Fruit fly (Drosophila melanogaster) whole organism, embryonic: ENCODE measurements around the gene CG34429.

ENCODE experiments used
- BtbVII ChIP-seq: fragments of 200-800 bp; sonication (Bioruptor generic); optimal IDR thresholded peaks from 3 replicates; lab custom pipeline; 2017; ENCODE audit warnings: missing biosample characterization, mild to moderate bottlenecking, missing genetic modification characterization
- CG1024 ChIP-seq: fragments of 200-800 bp; sonication (Bioruptor generic); IDR thresholded peaks from 2 replicates; pipeline ENCODE4 v1.3.6; 2022; ENCODE audit warnings: missing biosample characterization, missing genetic modification characterization
- CG10959 ChIP-seq: fragments of 200-800 bp; sonication (Bioruptor generic); IDR thresholded peaks from 2 replicates; pipeline ENCODE4 v1.3.6; 2022; ENCODE audit warnings: missing biosample characterization, missing genetic modification characterization
- CG11398 ChIP-seq: fragments of 200-800 bp; sonication (Bioruptor generic); optimal IDR thresholded peaks from 2 replicates; lab custom pipeline; 2016; ENCODE audit warnings: missing biosample characterization, missing genetic modification characterization
- CG13287 ChIP-seq: fragments of 200-800 bp; sonication (Bioruptor generic); IDR thresholded peaks from 2 replicates; pipeline ENCODE4 v1.3.6; 2022; ENCODE audit warnings: missing biosample characterization, missing genetic modification characterization; ENCODE audit not compliant: partially characterized antibody
- CG13624 ChIP-seq: fragments of 200-800 bp; sonication (Bioruptor generic); optimal IDR thresholded peaks from 2 replicates; lab custom pipeline; 2016; ENCODE audit warnings: missing biosample characterization, missing genetic modification characterization
- CG14014 ChIP-seq: fragments of 200-800 bp; sonication (Bioruptor generic); IDR thresholded peaks from 2 replicates; pipeline ENCODE4 v1.3.6; 2022; ENCODE audit warnings: missing biosample characterization, missing genetic modification characterization
- CG15479 ChIP-seq: fragments of 200-800 bp; sonication (Bioruptor generic); optimal IDR thresholded peaks from 3 replicates; lab custom pipeline; 2019; ENCODE audit warnings: missing biosample characterization, mild to moderate bottlenecking, missing genetic modification characterization, moderate library complexity
- CG16779 ChIP-seq: fragments of 200-800 bp; sonication (Bioruptor generic); IDR thresholded peaks from 2 replicates; pipeline ENCODE4 v1.3.6; 2022; ENCODE audit warnings: missing biosample characterization, missing genetic modification characterization
- CG16813 ChIP-seq: fragments of 200-800 bp; sonication (Bioruptor generic); IDR thresholded peaks from 3 replicates; pipeline ENCODE4 v1.3.6; 2022; ENCODE audit warnings: missing biosample characterization, missing genetic modification characterization; ENCODE audit not compliant: partially characterized antibody
- CG17829 ChIP-seq: fragments of 200-800 bp; optimal IDR thresholded peaks from 2 replicates; lab custom pipeline; 2019; ENCODE audit warnings: missing biosample characterization, mild to moderate bottlenecking, missing genetic modification characterization, moderate library complexity
- CG18011 ChIP-seq: fragments of 200-800 bp; sonication (Bioruptor generic); optimal IDR thresholded peaks from 2 replicates; lab custom pipeline; 2017; ENCODE audit warnings: missing biosample characterization, missing genetic modification characterization, mild to moderate bottlenecking, moderate library complexity, missing genotype
- CG1832 ChIP-seq: fragments of 200-800 bp; sonication (Bioruptor generic); optimal IDR thresholded peaks from 2 replicates; lab custom pipeline; 2017; ENCODE audit warnings: missing biosample characterization, mild to moderate bottlenecking, missing genetic modification characterization, inconsistent platforms
- CG2120 ChIP-seq: fragments of 200-800 bp; sonication (Bioruptor generic); optimal IDR thresholded peaks from 3 replicates; lab custom pipeline; 2016; ENCODE audit warnings: missing biosample characterization, missing genetic modification characterization
- CG2889 ChIP-seq: fragments of 200-800 bp; sonication (Bioruptor generic); IDR thresholded peaks from 3 replicates; pipeline ENCODE4 v1.3.6; 2022; ENCODE audit warnings: missing biosample characterization, missing genetic modification characterization
- CG33557 ChIP-seq: fragments of 200-800 bp; sonication (Bioruptor generic); optimal IDR thresholded peaks from 2 replicates; lab custom pipeline; 2019; ENCODE audit warnings: missing biosample characterization, mild to moderate bottlenecking, missing genetic modification characterization, moderate library complexity
- CG34376 ChIP-seq: fragments of 200-800 bp; sonication (Bioruptor generic); optimal IDR thresholded peaks from 2 replicates; lab custom pipeline; 2018; ENCODE audit warnings: missing biosample characterization, mild to moderate bottlenecking, missing genetic modification characterization
- CG3847 ChIP-seq: fragments of 200-800 bp; sonication (Bioruptor generic); IDR thresholded peaks from 2 replicates; pipeline ENCODE4 v1.3.6; 2022; ENCODE audit warnings: missing biosample characterization, missing genetic modification characterization
- CG42726 ChIP-seq: fragments of 200-800 bp; sonication (Bioruptor generic); IDR thresholded peaks from 2 replicates; pipeline ENCODE4 v1.3.6; 2022; ENCODE audit warnings: missing biosample characterization, missing genetic modification characterization; ENCODE audit not compliant: partially characterized antibody
- CG4328 ChIP-seq: fragments of 200-800 bp; sonication (Bioruptor generic); optimal IDR thresholded peaks from 3 replicates; lab custom pipeline; 2017; ENCODE audit warnings: missing biosample characterization, missing genetic modification reagents, missing genetic modification characterization
- CG43689 ChIP-seq: fragments of 200-800 bp; sonication (Bioruptor generic); IDR thresholded peaks from 2 replicates; pipeline ENCODE4 v1.3.6; 2022; ENCODE audit warnings: missing biosample characterization, missing genetic modification characterization
- CG8359 ChIP-seq: fragments of 200-800 bp; sonication (Bioruptor generic); optimal IDR thresholded peaks from 2 replicates; lab custom pipeline; 2017; ENCODE audit warnings: missing biosample characterization, mild to moderate bottlenecking, missing genetic modification characterization, borderline replicate concordance
- CHES-1-like ChIP-seq: fragments of 200-800 bp; sonication (Bioruptor generic); optimal IDR thresholded peaks from 2 replicates; lab custom pipeline; 2016; ENCODE audit warnings: missing biosample characterization, missing genetic modification characterization
- Deaf1 ChIP-seq: fragments of 200-800 bp; optimal IDR thresholded peaks from 3 replicates; lab custom pipeline; 2019; ENCODE audit warnings: missing biosample characterization, mild to moderate bottlenecking, missing genetic modification characterization, moderate library complexity
- Ets65A ChIP-seq: fragments of 200-800 bp; sonication (Bioruptor generic); peaks from one replicate; lab custom pipeline; 2016; ENCODE audit warnings: missing biosample characterization, missing genetic modification characterization
- Fer3 ChIP-seq: fragments of 200-800 bp; sonication (Bioruptor generic); optimal IDR thresholded peaks from 2 replicates; lab custom pipeline; 2018; ENCODE audit warnings: missing biosample characterization, mild to moderate bottlenecking, missing genetic modification characterization, moderate library complexity
- HLH54F ChIP-seq: fragments of 200-800 bp; sonication (Bioruptor generic); optimal IDR thresholded peaks from 3 replicates; lab custom pipeline; 2016; ENCODE audit warnings: missing biosample characterization, missing genetic modification characterization
- Hey ChIP-seq: fragments of 200-800 bp; sonication (Bioruptor generic); optimal IDR thresholded peaks from 3 replicates; lab custom pipeline; 2018; ENCODE audit warnings: missing biosample characterization, mild to moderate bottlenecking, missing genetic modification characterization
- Hr51 ChIP-seq, 2 experiments: fragments of 200-800 bp; sonication (Bioruptor generic); optimal IDR thresholded peaks; 2 replicates in 1 of 2; 3 replicates in 1 of 2; lab custom pipeline; 2016 to 2018; ENCODE audit warnings: missing biosample characterization in 2 of 2, missing genetic modification characterization in 2 of 2, mild to moderate bottlenecking in 1 of 2, moderate library complexity in 1 of 2
- MBD-R2 ChIP-seq: fragments of 200-800 bp; sonication (Bioruptor generic); IDR thresholded peaks from 2 replicates; pipeline ENCODE4 v1.3.6; 2022; ENCODE audit warnings: missing biosample characterization, missing genetic modification characterization
- Myb ChIP-seq: fragments of 200-800 bp; sonication (Bioruptor generic); optimal IDR thresholded peaks from 2 replicates; lab custom pipeline; 2016; ENCODE audit warnings: missing biosample characterization, missing genetic modification characterization
- TFAM ChIP-seq: fragments of 200-800 bp; sonication (Bioruptor generic); optimal IDR thresholded peaks from 2 replicates; lab custom pipeline; 2017; ENCODE audit warnings: missing biosample characterization, missing genetic modification characterization, inconsistent platforms
- Usf ChIP-seq: fragments of 200-800 bp; sonication (Bioruptor generic); optimal IDR thresholded peaks from 2 replicates; lab custom pipeline; 2017; ENCODE audit warnings: missing genotype, missing biosample characterization, missing genetic modification characterization
- amos ChIP-seq: fragments of 200-800 bp; sonication (Bioruptor generic); IDR thresholded peaks from 2 replicates; pipeline ENCODE4 v1.3.6; 2022; ENCODE audit warnings: missing biosample characterization, missing genetic modification characterization; ENCODE audit not compliant: partially characterized antibody
- crc ChIP-seq: fragments of 200-800 bp; sonication (Bioruptor generic); optimal IDR thresholded peaks from 2 replicates; lab custom pipeline; 2016; ENCODE audit warnings: missing biosample characterization, missing genetic modification characterization
- dati ChIP-seq: fragments of 200-800 bp; sonication (Bioruptor generic); IDR thresholded peaks from 2 replicates; pipeline ENCODE4 v1.3.6; 2022; ENCODE audit warnings: missing biosample characterization, missing genetic modification characterization
- dysf ChIP-seq: fragments of 200-800 bp; sonication (Bioruptor generic); IDR thresholded peaks from 3 replicates; pipeline ENCODE4 v1.3.6; 2022; ENCODE audit warnings: missing biosample characterization, missing genetic modification characterization
- grau ChIP-seq: fragments of 200-800 bp; optimal IDR thresholded peaks from 3 replicates; lab custom pipeline; 2019; ENCODE audit warnings: missing biosample characterization, mild to moderate bottlenecking, missing genetic modification characterization, moderate library complexity
- hb ChIP-seq: fragments of 200-800 bp; sonication (Bioruptor generic); IDR thresholded peaks from 3 replicates; pipeline ENCODE4 v1.3.6; 2022; ENCODE audit warnings: missing biosample characterization, missing genetic modification characterization; ENCODE audit not compliant: partially characterized antibody
- ind ChIP-seq: fragments of 200-800 bp; sonication (Bioruptor generic); optimal IDR thresholded peaks from 3 replicates; lab custom pipeline; 2016; ENCODE audit warnings: missing biosample characterization, missing genetic modification characterization
- kni ChIP-seq: fragments of 200-800 bp; sonication (Bioruptor generic); optimal IDR thresholded peaks from 3 replicates; lab custom pipeline; 2017; ENCODE audit warnings: mild to moderate bottlenecking, missing biosample characterization, missing genetic modification reagents, missing genetic modification characterization
- lov ChIP-seq, 2 experiments: fragments of 200-800 bp in 1 of 2; fragments of >200 bp in 1 of 2; sonication (Bioruptor generic) in 1 of 2; IDR thresholded peaks in 1 of 2; optimal IDR thresholded peaks in 1 of 2; 2 replicates in 1 of 2; 3 replicates in 1 of 2; pipeline versions ENCODE4 v1.3.6 to Lab custom; 2017 to 2022; ENCODE audit warnings: missing biosample characterization in 1 of 2, missing genetic modification characterization in 1 of 2
- nmo ChIP-seq: fragments of 200-800 bp; sonication (Bioruptor generic); optimal IDR thresholded peaks from 2 replicates; lab custom pipeline; 2018; ENCODE audit warnings: missing biosample characterization, mild to moderate bottlenecking, missing genetic modification characterization, moderate library complexity
- peb ChIP-seq: fragments of 200-800 bp; sonication (Bioruptor generic); IDR thresholded peaks from 2 replicates; pipeline ENCODE4 v1.3.6; 2022; ENCODE audit warnings: missing biosample characterization, missing genetic modification characterization
- pnt ChIP-seq: fragments of 200-800 bp; sonication (Bioruptor generic); optimal IDR thresholded peaks from 3 replicates; lab custom pipeline; 2016; ENCODE audit warnings: missing biosample characterization, missing genetic modification characterization
- trem ChIP-seq: fragments of 200-800 bp; optimal IDR thresholded peaks from 3 replicates; lab custom pipeline; 2019; ENCODE audit warnings: missing biosample characterization, mild to moderate bottlenecking, missing genetic modification characterization, moderate library complexity
- ttk ChIP-seq: fragments of 200-800 bp; sonication (Bioruptor generic); IDR thresholded peaks from 2 replicates; pipeline ENCODE4 v2.1.2; 2022; ENCODE audit warnings: missing biosample characterization, missing genetic modification characterization
- zf30C ChIP-seq: fragments of 200-800 bp; sonication (Bioruptor generic); optimal IDR thresholded peaks from 3 replicates; lab custom pipeline; 2018; ENCODE audit warnings: missing biosample characterization, mild to moderate bottlenecking, missing genetic modification characterization

The CG34429 gene

dm6 chr3L:13022854-13023560, 39.8 kb upstream of the CG34429 start, which contains the start of gene RpS12 (continued):
- peak; percentile 82 for TF ChIP-seq hb (GFP tag; lab: Robert Waterston, UW)
- TF ChIP-seq CG3847 (GFP tag; lab: Robert Waterston, UW), result peak; percentile 76
- no peak for TF ChIP-seq CG1832 (GFP tag; lab: Kevin White, UChicago)
- TF ChIP-seq CG42726 (GFP tag; lab: Robert Waterston, UW), result peak; percentile 86
- peak; percentile 27 for TF ChIP-seq TFAM (GFP tag; lab: Kevin White, UChicago)
- peak; percentile 22 for TF ChIP-seq kni
- peak; percentile 64 for TF ChIP-seq pnt (GFP tag; lab: Kevin White, UChicago)
- TF ChIP-seq Ets65A, result peak; percentile 99
- TF ChIP-seq Fer3 (tag; lab: Kevin White, UChicago), result peak; percentile 84
- TF ChIP-seq HLH54F (GFP tag; lab: Kevin White, UChicago), result peak; percentile 73
- no peak for TF ChIP-seq lov (optimal IDR thresholded peaks at IDR 0.05; lab: Kevin White, UChicago)
- peak; percentile 88 for TF ChIP-seq lov (GFP tag; IDR thresholded peaks at IDR 0.05; lab: Robert Waterston, UW)
- TF ChIP-seq Myb (GFP tag; lab: Kevin White, UChicago), result peak; percentile 45
- TF ChIP-seq CG16779, result peak; percentile 69
- peak; percentile 68 for TF ChIP-seq grau (tag; lab: Kevin White, UChicago)
- peak; percentile 76 for TF ChIP-seq CG11398
- TF ChIP-seq CG14014 (GFP tag; lab: Robert Waterston, UW), result peak; percentile 79
- TF ChIP-seq CG8359 (GFP tag; lab: Kevin White, UChicago), result peak; percentile 55
- TF ChIP-seq amos (GFP tag; lab: Robert Waterston, UW), result peak; percentile 90
- TF ChIP-seq peb (GFP tag; lab: Robert Waterston, UW), result 0 out of 2 replicates have a peak, but pooled peaks have one; percentile 21
- peak; percentile 88 for TF ChIP-seq CG34376 (GFP tag; lab: Kevin White, UChicago)
- peak; percentile 69 for TF ChIP-seq ttk
- peak; percentile 66 for TF ChIP-seq crc
- peak; percentile 55; the same call in 1 of the 2 replicates for TF ChIP-seq CG10959 (GFP tag; lab: Robert Waterston, UW)
- TF ChIP-seq MBD-R2 (GFP tag; lab: Robert Waterston, UW), result peak; percentile 43; the same call in 1 of the 2 replicates
- peak; percentile 67 for TF ChIP-seq CG18011 (GFP tag; lab: Kevin White, UChicago)
- TF ChIP-seq zf30C (GFP tag; lab: Kevin White, UChicago), result no peak
- TF ChIP-seq CG1024 (GFP tag; lab: Robert Waterston, UW), result peak; percentile 70
- peak; percentile 63 for TF ChIP-seq trem (tag; lab: Kevin White, UChicago)
- TF ChIP-seq Hr51 (GFP tag; optimal IDR thresholded peaks at IDR 0.05; lab: Kevin White, UChicago), result peak; percentile 56 to 74
- TF ChIP-seq CG33557 (GFP tag; lab: Kevin White, UChicago), result peak; percentile 34
- peak; percentile 37 for TF ChIP-seq Hey
- TF ChIP-seq CHES-1-like, result peak; percentile 82
- TF ChIP-seq Deaf1 (tag; lab: Kevin White, UChicago), result peak; percentile 13
- no peak for TF ChIP-seq CG15479 (GFP tag; lab: Kevin White, UChicago)
- peak; percentile 91 for TF ChIP-seq CG16813 (GFP tag; lab: Robert Waterston, UW)
- TF ChIP-seq CG4328 (GFP tag; lab: Kevin White, UChicago), result peak; percentile 62
- peak; percentile 36; the same call in 1 of the 2 replicates for TF ChIP-seq CG43689 (GFP tag; lab: Robert Waterston, UW)
- TF ChIP-seq CG13624 (GFP tag; lab: Kevin White, UChicago), result peak; percentile 84
- peak; percentile 65 for TF ChIP-seq ind
- peak; percentile 35 for TF ChIP-seq CG17829 (tag; lab: Kevin White, UChicago)
- peak; percentile 20; the same call in 1 of the 2 replicates for TF ChIP-seq dati (GFP tag; lab: Robert Waterston, UW)
- TF ChIP-seq dysf (GFP tag; lab: Robert Waterston, UW), result peak; percentile 69
- TF ChIP-seq CG2120, result peak; percentile 65
- TF ChIP-seq Usf, result peak; percentile 43
- peak; percentile 73 for TF ChIP-seq CG13287 (GFP tag; lab: Robert Waterston, UW)
- TF ChIP-seq CG2889, result 0 out of 3 replicates have a peak, but pooled peaks have one; percentile 39
- TF ChIP-seq BtbVII, result peak; percentile 77
- TF ChIP-seq nmo (GFP tag; lab: Kevin White, UChicago), result peak; percentile 56
